Worm (Caenorhabditis elegans) whole organism, L1 larva: ENCODE results near the gene F49C12.4.

Experiments
- C04F5.9 ChIP-seq: sonication (generic microtip); optimal IDR thresholded peaks from 2 replicates; lab custom pipeline; 2016; ENCODE audit warnings: missing genetic modification characterization, missing compliant biosample characterization
- C16A3.4 ChIP-seq: fragments of 150-350 bp; optimal IDR thresholded peaks from 2 replicates; lab custom pipeline; 2014; ENCODE audit warnings: missing biosample characterization, missing genetic modification characterization
- F16B12.6 ChIP-seq: fragments of 150-350 bp; optimal IDR thresholded peaks from 2 replicates; lab custom pipeline; 2014; ENCODE audit warnings: missing biosample characterization, missing genetic modification characterization
- Y116A8C.19 ChIP-seq: sonication (generic microtip); optimal IDR thresholded peaks from 2 replicates; lab custom pipeline; 2016; ENCODE audit warnings: missing compliant biosample characterization, missing genetic modification characterization, borderline replicate concordance
- aha-1 ChIP-seq: fragments of 150-350 bp; optimal IDR thresholded peaks from 2 replicates; lab custom pipeline; 2014; ENCODE audit warnings: missing biosample characterization, missing genetic modification characterization
- aly-2 ChIP-seq: fragments of 150-350 bp; optimal IDR thresholded peaks from 2 replicates; lab custom pipeline; 2014; ENCODE audit warnings: missing biosample characterization, missing genetic modification characterization
- ama-1 ChIP-seq: fragments of 150-350 bp; optimal IDR thresholded peaks from 2 replicates; lab custom pipeline; 2014
- ceh-82 ChIP-seq, 3 experiments: fragments of 150-350 bp in 1 of 3; sonication (generic microtip) in 2 of 3; optimal IDR thresholded peaks; 2 replicates each; lab custom pipeline; 2014 to 2017; ENCODE audit warnings: missing biosample characterization in 3 of 3, missing genetic modification characterization in 3 of 3
- dpl-1 ChIP-seq, 3 experiments: fragments of 150-350 bp in 2 of 3; sonication (generic microtip) in 1 of 3; optimal IDR thresholded peaks; 2 replicates each; lab custom pipeline; 2014 to 2017; ENCODE audit warnings: missing biosample characterization in 3 of 3, missing genetic modification characterization in 3 of 3, missing genetic modification reagents in 3 of 3
- dsc-1 ChIP-seq: sonication (generic microtip); optimal IDR thresholded peaks from 2 replicates; lab custom pipeline; 2016; ENCODE audit warnings: mild to moderate bottlenecking, missing genetic modification characterization, missing compliant biosample characterization
- efl-3 ChIP-seq: fragments of 200-800 bp; sonication (Bioruptor generic); optimal IDR thresholded peaks from 2 replicates; lab custom pipeline; 2018; ENCODE audit warnings: mild to moderate bottlenecking, missing genetic modification characterization, missing compliant biosample characterization
- egl-13 ChIP-seq: sonication (generic microtip); optimal IDR thresholded peaks from 2 replicates; lab custom pipeline; 2016; ENCODE audit warnings: missing genotype, missing genetic modification reagents, missing genetic modification characterization, missing compliant biosample characterization
- egl-27 ChIP-seq, 2 experiments: fragments of 150-350 bp in 1 of 2; sonication (generic microtip); optimal IDR thresholded peaks; 3 replicates each; lab custom pipeline; 2017 to 2018; ENCODE audit warnings: missing biosample characterization in 2 of 2, missing genetic modification characterization in 2 of 2, missing genetic modification reagents in 2 of 2
- elt-2 ChIP-seq: sonication (generic microtip); optimal IDR thresholded peaks from 2 replicates; lab custom pipeline; 2016; ENCODE audit warnings: missing genetic modification characterization, mild to moderate bottlenecking, inconsistent platforms, missing compliant biosample characterization, missing genetic modification reagents
- ets-5 ChIP-seq: fragments of 200-800 bp; sonication (Bioruptor generic); IDR thresholded peaks from 2 replicates; pipeline ENCODE4 v1.3.6; 2022; ENCODE audit warnings: missing genetic modification characterization, missing compliant biosample characterization
- fkh-10 ChIP-seq: sonication (generic microtip); optimal IDR thresholded peaks from 2 replicates; lab custom pipeline; 2017; ENCODE audit warnings: missing biosample characterization, missing genetic modification reagents, missing genetic modification characterization
- fkh-4 ChIP-seq: sonication (generic microtip); optimal IDR thresholded peaks from 2 replicates; lab custom pipeline; 2016; ENCODE audit warnings: missing compliant biosample characterization, missing genetic modification characterization, borderline replicate concordance
- hlh-4 ChIP-seq: sonication (generic microtip); optimal IDR thresholded peaks from 2 replicates; lab custom pipeline; 2016; ENCODE audit warnings: mild to moderate bottlenecking, missing genetic modification characterization, missing compliant biosample characterization
- irx-1 ChIP-seq: sonication (generic microtip); optimal IDR thresholded peaks from 2 replicates; lab custom pipeline; 2016; ENCODE audit warnings: missing genetic modification characterization, missing compliant biosample characterization
- lin-13 ChIP-seq: fragments of 150-350 bp; optimal IDR thresholded peaks from 2 replicates; lab custom pipeline; 2014; ENCODE audit warnings: missing biosample characterization, missing genetic modification reagents, missing genetic modification characterization
- lin-14 ChIP-seq: fragments of 200-800 bp; sonication (Bioruptor generic); optimal IDR thresholded peaks from 2 replicates; lab custom pipeline; 2018; ENCODE audit warnings: mild to moderate bottlenecking, missing genetic modification characterization, moderate library complexity, missing compliant biosample characterization
- lin-15B ChIP-seq: fragments of 150-350 bp; sonication (generic microtip); optimal IDR thresholded peaks from 3 replicates; lab custom pipeline; 2014; ENCODE audit warnings: missing biosample characterization, missing genetic modification characterization
- lin-35 ChIP-seq, 2 experiments: fragments of 150-350 bp; optimal IDR thresholded peaks; 2 replicates each; lab custom pipeline; 2014; ENCODE audit warnings: missing biosample characterization in 2 of 2, missing genetic modification characterization in 2 of 2, missing genetic modification reagents in 2 of 2
- lin-39 ChIP-seq: fragments of 150-350 bp; optimal IDR thresholded peaks from 2 replicates; lab custom pipeline; 2014; ENCODE audit warnings: missing biosample characterization, missing genetic modification reagents, missing genetic modification characterization
- lir-3 ChIP-seq: sonication (generic microtip); optimal IDR thresholded peaks from 2 replicates; lab custom pipeline; 2016; ENCODE audit warnings: mild to moderate bottlenecking, missing genetic modification characterization, moderate library complexity, missing compliant biosample characterization; ENCODE audit not compliant: poor library complexity
- mab-9 ChIP-seq: fragments of 200-800 bp; sonication (Bioruptor generic); IDR thresholded peaks from 2 replicates; pipeline ENCODE4 v1.3.6; 2022; ENCODE audit warnings: missing genetic modification reagents, missing genetic modification characterization, missing compliant biosample characterization
- mdl-1 ChIP-seq, 2 experiments: fragments of 150-350 bp; optimal IDR thresholded peaks; 2 replicates each; lab custom pipeline; 2014 to 2017; ENCODE audit warnings: missing biosample characterization in 2 of 2, missing genetic modification characterization in 2 of 2, inconsistent platforms in 1 of 2
- nhr-19 ChIP-seq: fragments of 200-800 bp; sonication (Bioruptor generic); conservative IDR thresholded peaks from 2 replicates; pipeline ENCODE4 v1.3.6; 2022; ENCODE audit warnings: missing genetic modification characterization, missing compliant biosample characterization
- nhr-28 ChIP-seq: fragments of 150-350 bp; optimal IDR thresholded peaks from 2 replicates; lab custom pipeline; 2014; ENCODE audit warnings: missing biosample characterization, missing genetic modification characterization
- nhr-47 ChIP-seq: sonication (generic microtip); optimal IDR thresholded peaks from 2 replicates; lab custom pipeline; 2016; ENCODE audit warnings: mild to moderate bottlenecking, missing genetic modification characterization, moderate library complexity, missing compliant biosample characterization
- nhr-76 ChIP-seq: sonication (generic microtip); optimal IDR thresholded peaks from 2 replicates; lab custom pipeline; 2017; ENCODE audit warnings: missing biosample characterization, missing genetic modification characterization
- nhr-77 ChIP-seq: fragments of 150-350 bp; optimal IDR thresholded peaks from 2 replicates; lab custom pipeline; 2014; ENCODE audit warnings: missing biosample characterization, missing genetic modification characterization
- nhr-84 ChIP-seq: sonication (generic microtip); optimal IDR thresholded peaks from 2 replicates; lab custom pipeline; 2017; ENCODE audit warnings: missing biosample characterization, missing genetic modification characterization
- nhr-85 ChIP-seq: sonication (generic microtip); peaks from one replicate; lab custom pipeline; 2016; ENCODE audit warnings: missing genetic modification characterization, inconsistent platforms, missing compliant biosample characterization
- nhr-90 ChIP-seq: sonication (generic microtip); optimal IDR thresholded peaks from 2 replicates; lab custom pipeline; 2016; ENCODE audit warnings: mild to moderate bottlenecking, missing genetic modification characterization, missing compliant biosample characterization; ENCODE audit not compliant: poor library complexity
- pax-3 ChIP-seq: fragments of 200-800 bp; sonication (Bioruptor generic); optimal IDR thresholded peaks from 2 replicates; lab custom pipeline; 2018; ENCODE audit warnings: mild to moderate bottlenecking, missing genetic modification characterization, moderate library complexity, missing compliant biosample characterization
- pqm-1 ChIP-seq: sonication (generic microtip); optimal IDR thresholded peaks from 3 replicates; lab custom pipeline; 2017; ENCODE audit warnings: missing biosample characterization, missing genetic modification characterization
- snu-23 ChIP-seq: sonication (generic microtip); optimal IDR thresholded peaks from 2 replicates; lab custom pipeline; 2016; ENCODE audit warnings: missing genetic modification characterization, missing compliant biosample characterization
- sox-4 ChIP-seq: sonication (generic microtip); optimal IDR thresholded peaks from 2 replicates; lab custom pipeline; 2016; ENCODE audit warnings: missing genetic modification characterization, missing compliant biosample characterization
- sup-37 ChIP-seq: fragments of 200-800 bp; sonication (Bioruptor generic); optimal IDR thresholded peaks from 2 replicates; lab custom pipeline; 2018; ENCODE audit warnings: mild to moderate bottlenecking, missing genetic modification characterization, missing compliant biosample characterization
- swsn-7 ChIP-seq: sonication (generic microtip); optimal IDR thresholded peaks from 2 replicates; lab custom pipeline; 2016; ENCODE audit warnings: missing genetic modification characterization, missing compliant biosample characterization
- unc-30 ChIP-seq: sonication (generic microtip); optimal IDR thresholded peaks from 2 replicates; lab custom pipeline; 2017; ENCODE audit warnings: missing biosample characterization, missing genetic modification characterization
- unc-98 ChIP-seq: fragments of 200-800 bp; sonication (Bioruptor generic); IDR thresholded peaks from 2 replicates; pipeline ENCODE4 v1.3.6; 2022; ENCODE audit warnings: missing genetic modification characterization, missing compliant biosample characterization
- vab-15 ChIP-seq: sonication (generic microtip); optimal IDR thresholded peaks from 2 replicates; lab custom pipeline; 2017; ENCODE audit warnings: missing genotype, mild to moderate bottlenecking, missing genetic modification characterization, missing compliant biosample characterization

The F49C12.4 gene

ce11 chrIV:9264513-9264912 is 39.4 kb downstream of the F49C12.4 start:
- TF ChIP-seq sox-4 (tag; lab: Kevin White, UChicago) (no peak), lin-14 (GFP tag; lab: Kevin White, UChicago) (no peak), ets-5 (GFP tag; lab: Robert Waterston, UW) (no peak), pax-3 (no peak), hlh-4 (no peak), snu-23 (no peak)

- TF ChIP-seq ceh-82 (tag; optimal IDR thresholded peaks at IDR 0.05; lab: Kevin White, UChicago), result no peak
- TF ChIP-seq C16A3.4 (tag; lab: Kevin White, UChicago), result no peak
- no peak for TF ChIP-seq lin-13
- no peak for TF ChIP-seq swsn-7
- no peak for TF ChIP-seq sox-4 (tag; lab: Kevin White, UChicago)
- TF ChIP-seq nhr-84 (tag; lab: Kevin White, UChicago), result no peak
- TF ChIP-seq nhr-76 (tag; lab: Kevin White, UChicago), result no peak
- no peak for TF ChIP-seq egl-27 (tag; optimal IDR thresholded peaks at IDR 0.05; lab: Kevin White, UChicago)
- TF ChIP-seq lin-35 (GFP tag; optimal IDR thresholded peaks at IDR 0.05; lab: Kevin White, UChicago), result no peak
- TF ChIP-seq irx-1 (tag; lab: Kevin White, UChicago), result no peak
- no peak for TF ChIP-seq mdl-1 (tag; optimal IDR thresholded peaks at IDR 0.05; lab: Kevin White, UChicago)
- no peak for TF ChIP-seq sup-37 (GFP tag; lab: Kevin White, UChicago)
- TF ChIP-seq aly-2, result no peak
- TF ChIP-seq nhr-47, result no peak
- TF ChIP-seq lin-14 (GFP tag; lab: Kevin White, UChicago), result no peak
- TF ChIP-seq unc-98, result no peak
- no peak for TF ChIP-seq C04F5.9 (tag; lab: Kevin White, UChicago)
- no peak for TF ChIP-seq Y116A8C.19
These were observed 40.0 kb downstream of the F49C12.4 start, which contains the start of gene flh-1 for ce11 chrIV:9263812-9264320. Gene flh-1, minus strand, starts transcription at chrIV:9264270.

ce11 chrIV:9262295-9262694 is 41.6 kb downstream of the F49C12.4 start:
- TF ChIP-seq C04F5.9 (tag; lab: Kevin White, UChicago) (no peak), snu-23 (no peak), lin-35 (GFP tag; optimal IDR thresholded peaks at IDR 0.05; lab: Kevin White, UChicago) (no peak), nhr-19 (GFP tag; lab: Robert Waterston, UW) (no peak), vab-15 (tag; lab: Kevin White, UChicago) (no peak), elt-2 (tag; lab: Kevin White, UChicago) (no peak), pqm-1 (tag; lab: Kevin White, UChicago) (no peak), lir-3 (tag; lab: Kevin White, UChicago) (no peak), hlh-4 (no peak), fkh-4 (tag; lab: Kevin White, UChicago) (no peak), ama-1 (lab: Kevin White, UChicago) (no peak), egl-27 (tag; optimal IDR thresholded peaks at IDR 0.05; lab: Kevin White, UChicago) (no peak), sox-4 (tag; lab: Kevin White, UChicago) (no peak), mab-9 (GFP tag; lab: Robert Waterston, UW) (no peak), nhr-90 (tag; lab: Kevin White, UChicago) (no peak), unc-30 (tag; lab: Kevin White, UChicago) (no peak)

- no peak for TF ChIP-seq dpl-1 (GFP tag; optimal IDR thresholded peaks at IDR 0.05; lab: Kevin White, UChicago)
- no peak for TF ChIP-seq dsc-1 (tag; lab: Kevin White, UChicago)
- TF ChIP-seq ceh-82 (tag; optimal IDR thresholded peaks at IDR 0.05; lab: Kevin White, UChicago), result no peak
- no peak for TF ChIP-seq nhr-77 (tag; lab: Kevin White, UChicago)
- no peak for TF ChIP-seq ets-5 (GFP tag; lab: Robert Waterston, UW)
- TF ChIP-seq C16A3.4 (tag; lab: Kevin White, UChicago), result no peak
- TF ChIP-seq nhr-28 (tag; lab: Kevin White, UChicago), result no peak
- TF ChIP-seq lin-15B (tag; lab: Kevin White, UChicago), result no peak
- no peak for TF ChIP-seq nhr-85 (tag; lab: Kevin White, UChicago)
- TF ChIP-seq egl-13, result no peak
- no peak for TF ChIP-seq aha-1
- no peak for TF ChIP-seq fkh-10
- TF ChIP-seq F16B12.6 (tag; lab: Kevin White, UChicago), result no peak
- TF ChIP-seq lin-39 (tag; lab: Kevin White, UChicago), result no peak
- TF ChIP-seq aly-2, result no peak
- TF ChIP-seq efl-3, result no peak
- no peak for TF ChIP-seq snu-23
- no peak for TF ChIP-seq egl-27 (tag; optimal IDR thresholded peaks at IDR 0.05; lab: Kevin White, UChicago)
- no peak for TF ChIP-seq ama-1 (lab: Kevin White, UChicago)
- no peak for TF ChIP-seq sox-4 (tag; lab: Kevin White, UChicago)
These were observed 42.2 kb downstream of the F49C12.4 start, which contains the start of gene col-120 for ce11 chrIV:9261687-9262086. Gene col-120, minus strand, starts transcription at chrIV:9261787.
